Fruit fly (Drosophila melanogaster): ENCODE measurements around the gene CG11686.

DNA sequence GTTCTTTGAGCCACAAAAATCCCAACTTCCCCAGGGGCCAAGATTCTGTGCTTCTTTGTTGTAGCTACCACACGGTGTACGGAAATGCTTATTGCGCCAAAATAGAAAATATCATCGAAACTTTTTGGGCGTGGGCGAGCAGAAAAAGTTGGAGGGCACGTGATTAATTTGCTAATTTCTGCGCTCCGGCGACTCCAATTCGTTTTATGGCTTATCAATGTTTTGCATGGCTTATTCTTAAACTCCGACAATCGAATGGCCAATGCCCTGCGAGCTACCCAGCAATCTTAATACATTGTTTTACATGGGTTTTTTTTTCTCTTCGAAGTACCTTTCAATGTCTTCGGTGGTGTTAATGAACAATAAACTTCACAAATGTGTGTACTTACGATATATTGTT lies 15.3 kb downstream of the CG11686 start:
- no peak for TF ChIP-seq CG14655 (GFP tag; optimal IDR thresholded peaks at IDR 0.05)
- no peak for TF ChIP-seq fd96Ca (GFP tag; IDR thresholded peaks at IDR 0.05)

All from whole organism, pupa.